Worm (Caenorhabditis elegans): ENCODE results near the gene nekl-3.

DNA sequence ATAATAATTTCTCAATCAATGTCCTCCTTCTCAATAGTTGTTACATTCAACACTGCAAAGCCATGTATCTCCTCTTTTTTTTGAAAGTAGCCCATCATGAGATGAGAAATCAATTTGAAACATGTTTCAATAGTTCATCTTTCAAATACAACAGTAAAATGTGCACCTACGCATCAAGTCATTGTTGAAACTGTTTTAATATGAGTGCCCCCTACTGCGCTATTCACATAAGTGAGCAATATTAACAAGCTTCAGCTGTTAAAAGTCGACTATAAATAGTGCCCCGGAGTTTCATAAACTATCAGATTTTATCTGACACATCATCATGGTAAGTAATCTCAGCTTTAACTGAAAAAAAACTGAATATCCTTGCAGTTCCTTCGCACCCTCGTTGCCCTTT lies 30.8 kb downstream of the nekl-3 start, which contains the start of the genes nspc-15 and F19H6.6:
- TF ChIP-seq tbx-9 (tag; optimal IDR thresholded peaks at IDR 0.05; ENCODE audit: borderline replicate concordance) (no peak), F39B2.1 (GFP tag; IDR thresholded peaks at IDR 0.05) (no peak), mel-28 (tag; optimal IDR thresholded peaks at IDR 0.05; ENCODE audit: borderline replicate concordance) (no peak), Y53F4B.3 (GFP tag; IDR thresholded peaks at IDR 0.05) (no peak)
